Fruit fly (Drosophila melanogaster): ENCODE results near the gene CG7135.

Gene CG7135

DNA sequence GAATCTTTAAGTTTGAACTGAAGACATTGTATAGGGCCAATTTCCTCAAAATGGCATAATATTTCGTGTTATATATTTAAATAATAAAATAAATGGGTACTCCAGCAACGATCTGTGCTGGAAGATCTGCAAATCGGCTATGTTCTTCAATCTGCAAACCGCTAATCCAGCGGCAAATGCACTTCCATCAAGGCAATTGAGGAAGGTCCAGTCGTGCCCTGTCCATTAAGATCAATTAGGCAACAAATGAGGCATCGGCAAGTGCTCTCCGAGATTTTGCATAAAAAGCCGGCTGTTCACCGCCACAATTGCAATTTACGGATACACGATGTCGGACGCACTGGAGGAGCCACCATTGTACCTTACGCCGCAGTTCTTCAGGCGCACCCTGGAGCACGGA lies at the start of gene CG7135:
Gene CG7135 (plus strand): TSS at position 301 of the 400 bp plus-strand sequence.
- TF ChIP-seq CG10348 (GFP tag; IDR thresholded peaks at IDR 0.05) (no peak), CG13204 (GFP tag; optimal IDR thresholded peaks at IDR 0.05) (no peak), CG15710 (tag; optimal IDR thresholded peaks at IDR 0.05) (no peak), CG9948 (tag; optimal IDR thresholded peaks at IDR 0.05) (no peak), CG12605 (GFP tag; IDR thresholded peaks at IDR 0.05) (no peak), CG32121 (GFP tag; IDR thresholded peaks at IDR 0.05) (no peak), CG8301 (tag; optimal IDR thresholded peaks at IDR 0.05) (no peak)

- TF ChIP-seq CG13204 (GFP tag; optimal IDR thresholded peaks at IDR 0.05) (no peak), CG32121 (GFP tag; IDR thresholded peaks at IDR 0.05) (peak; percentile 50), CG12605 (GFP tag; IDR thresholded peaks at IDR 0.05) (peak; percentile 44; the same call in 1 of the 2 replicates), Pif1A (GFP tag; optimal IDR thresholded peaks at IDR 0.05) (no peak), CG14655 (GFP tag; optimal IDR thresholded peaks at IDR 0.05) (peak; percentile 52), CG8159 (tag; optimal IDR thresholded peaks at IDR 0.05) (no peak), Pif1B (GFP tag; optimal IDR thresholded peaks at IDR 0.05) (no peak), Snoo (tag; optimal IDR thresholded peaks at IDR 0.05) (no peak), CG15710 (tag; optimal IDR thresholded peaks at IDR 0.05) (no peak), D1 (tag; optimal IDR thresholded peaks at IDR 0.05) (no peak), CG10348 (GFP tag; IDR thresholded peaks at IDR 0.05) (no peak), CG4496 (GFP tag; IDR thresholded peaks at IDR 0.05) (0 out of 3 replicates have a peak, but pooled peaks have one; percentile 31), gl (tag; optimal IDR thresholded peaks at IDR 0.05) (no peak), CG8301 (tag; optimal IDR thresholded peaks at IDR 0.05) (peak; percentile 19), Ets98B (GFP tag; IDR thresholded peaks at IDR 0.05) (peak; percentile 48; the same call in 1 of the 2 replicates), fd96Ca (GFP tag; IDR thresholded peaks at IDR 0.05) (0 out of 3 replicates have a peak, but pooled peaks have one; percentile 25)
Observed at dm6 chrX:18057202-18057601, 46.3 kb upstream of the CG7135 start.

- TF ChIP-seq Ets98B (GFP tag; IDR thresholded peaks at IDR 0.05), result no peak
- TF ChIP-seq CG13204 (GFP tag; optimal IDR thresholded peaks at IDR 0.05), result no peak
- TF ChIP-seq CG10348 (GFP tag; IDR thresholded peaks at IDR 0.05), result no peak
- no peak for TF ChIP-seq EcR (GFP tag; optimal IDR thresholded peaks at IDR 0.05)
- TF ChIP-seq fd96Ca (GFP tag; IDR thresholded peaks at IDR 0.05), result no peak
- TF ChIP-seq CG8301 (tag; optimal IDR thresholded peaks at IDR 0.05), result no peak
- TF ChIP-seq CG32121 (GFP tag; IDR thresholded peaks at IDR 0.05), result no peak
- no peak for TF ChIP-seq Pif1A (GFP tag; optimal IDR thresholded peaks at IDR 0.05)
- TF ChIP-seq CG15710 (tag; optimal IDR thresholded peaks at IDR 0.05), result no peak
- TF ChIP-seq CG17806 (tag; optimal IDR thresholded peaks at IDR 0.05), result no peak
- no peak for TF ChIP-seq CG12605 (GFP tag; IDR thresholded peaks at IDR 0.05)
- no peak for TF ChIP-seq CG4496 (GFP tag; IDR thresholded peaks at IDR 0.05)
- TF ChIP-seq CG8159 (tag; optimal IDR thresholded peaks at IDR 0.05), result no peak
- no peak for TF ChIP-seq Pif1B (GFP tag; optimal IDR thresholded peaks at IDR 0.05)
- no peak for TF ChIP-seq CG14655 (GFP tag; optimal IDR thresholded peaks at IDR 0.05)
Observed at dm6 chrX:18058108-18058507, 45.3 kb upstream of the CG7135 start.

dm6 chrX:18063144-18063772 lies 40.2 kb upstream of the CG7135 start, which contains the start of gene Sh:
Sh (minus strand) TSS chrX:18063247.
- 0 out of 3 replicates have a peak, but pooled peaks have one; percentile 14 for TF ChIP-seq CG4496 (GFP tag; IDR thresholded peaks at IDR 0.05)
- TF ChIP-seq EcR (GFP tag; optimal IDR thresholded peaks at IDR 0.05), result no peak

DNA sequence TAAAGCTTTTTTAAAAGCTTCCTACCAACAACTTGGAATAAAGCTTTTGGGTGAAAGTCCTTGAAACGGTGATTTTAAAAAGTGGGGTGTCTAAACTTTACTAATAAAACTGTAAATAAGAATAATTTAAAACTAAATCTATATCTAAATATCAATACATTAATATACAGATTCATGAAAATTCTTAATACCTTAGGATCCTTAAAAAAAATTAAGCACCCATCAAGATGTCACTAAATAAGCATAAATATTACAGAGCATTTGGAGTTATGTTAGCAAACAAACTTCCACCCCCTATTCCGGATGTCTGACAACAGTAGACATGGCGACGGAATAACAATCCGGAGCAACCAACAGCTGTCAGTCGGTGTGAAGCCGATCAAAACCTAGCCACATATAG lies 39.3 kb upstream of the CG7135 start, which contains the start of gene Dhc16F:
Gene Dhc16F (plus strand): TSS at position 301 of the 400 bp plus-strand sequence.
- no peak for TF ChIP-seq CG14655 (GFP tag; optimal IDR thresholded peaks at IDR 0.05)
- no peak for TF ChIP-seq CG10348 (GFP tag; IDR thresholded peaks at IDR 0.05)
- TF ChIP-seq Ets98B (GFP tag; IDR thresholded peaks at IDR 0.05), result no peak
- no peak for TF ChIP-seq CG9948 (tag; optimal IDR thresholded peaks at IDR 0.05)
- no peak for TF ChIP-seq fd96Ca (GFP tag; IDR thresholded peaks at IDR 0.05)
- TF ChIP-seq EcR (GFP tag; optimal IDR thresholded peaks at IDR 0.05), result no peak
- TF ChIP-seq Pif1B (GFP tag; optimal IDR thresholded peaks at IDR 0.05), result no peak
- TF ChIP-seq Pif1A (GFP tag; optimal IDR thresholded peaks at IDR 0.05), result no peak
- no peak for TF ChIP-seq rn (GFP tag; IDR thresholded peaks at IDR 0.05)
- TF ChIP-seq D1 (tag; optimal IDR thresholded peaks at IDR 0.05), result no peak
- no peak for TF ChIP-seq Snoo (tag; optimal IDR thresholded peaks at IDR 0.05)
- TF ChIP-seq CG17806 (tag; optimal IDR thresholded peaks at IDR 0.05), result no peak
- TF ChIP-seq CG13204 (GFP tag; optimal IDR thresholded peaks at IDR 0.05), result no peak
- TF ChIP-seq CG8159 (tag; optimal IDR thresholded peaks at IDR 0.05), result no peak
- no peak for TF ChIP-seq CG12605 (GFP tag; IDR thresholded peaks at IDR 0.05)

dm6 chrX:18082674-18083073 lies 20.8 kb upstream of the CG7135 start:
- no peak for TF ChIP-seq CG15710 (tag; optimal IDR thresholded peaks at IDR 0.05)
- TF ChIP-seq EcR (GFP tag; optimal IDR thresholded peaks at IDR 0.05), result no peak
- no peak for TF ChIP-seq Snoo (tag; optimal IDR thresholded peaks at IDR 0.05)
- TF ChIP-seq CG9948 (tag; optimal IDR thresholded peaks at IDR 0.05), result no peak
- no peak for TF ChIP-seq CG34367 (tag; optimal IDR thresholded peaks at IDR 0.05)
- no peak for TF ChIP-seq CG17806 (tag; optimal IDR thresholded peaks at IDR 0.05)
- TF ChIP-seq rn (GFP tag; IDR thresholded peaks at IDR 0.05), result no peak
- TF ChIP-seq Ets98B (GFP tag; IDR thresholded peaks at IDR 0.05), result no peak
- TF ChIP-seq fd96Ca (GFP tag; IDR thresholded peaks at IDR 0.05), result no peak
- no peak for TF ChIP-seq gl (tag; optimal IDR thresholded peaks at IDR 0.05)
- TF ChIP-seq Pif1A (GFP tag; optimal IDR thresholded peaks at IDR 0.05), result no peak
- no peak for TF ChIP-seq D1 (tag; optimal IDR thresholded peaks at IDR 0.05)
